Worm (Caenorhabditis elegans) whole organism, L3 larva: ENCODE measurements around the gene Y75B8A.28.

ENCODE experiments used
- R02D3.7 ChIP-seq: fragments of 150-350 bp; optimal IDR thresholded peaks from 2 replicates; lab custom pipeline; 2014; ENCODE audit warnings: missing biosample characterization, missing genetic modification characterization
- ZK546.5 ChIP-seq: sonication (generic microtip); optimal IDR thresholded peaks from 2 replicates; lab custom pipeline; 2017; ENCODE audit warnings: missing biosample characterization, missing genetic modification characterization
- ama-1 ChIP-seq: fragments of 150-350 bp; optimal IDR thresholded peaks from 2 replicates; lab custom pipeline; 2018
- egl-5 ChIP-seq: fragments of 150-350 bp; optimal IDR thresholded peaks from 2 replicates; lab custom pipeline; 2017; ENCODE audit warnings: missing biosample characterization, missing genetic modification reagents, missing genetic modification characterization, inconsistent platforms
- elt-1 ChIP-seq: fragments of 150-350 bp; optimal IDR thresholded peaks from 2 replicates; lab custom pipeline; 2014; ENCODE audit warnings: missing biosample characterization, missing genetic modification characterization
- elt-2 ChIP-seq: sonication (generic microtip); optimal IDR thresholded peaks from 2 replicates; lab custom pipeline; 2016; ENCODE audit warnings: missing genetic modification reagents, mild to moderate bottlenecking, missing genetic modification characterization, missing compliant biosample characterization
- fkh-10 ChIP-seq: sonication (generic microtip); optimal IDR thresholded peaks from 2 replicates; lab custom pipeline; 2017; ENCODE audit warnings: missing biosample characterization, missing genetic modification reagents, missing genetic modification characterization
- fkh-2 ChIP-seq: fragments of 150-350 bp; optimal IDR thresholded peaks from 2 replicates; lab custom pipeline; 2014; ENCODE audit warnings: missing biosample characterization, missing genetic modification reagents, missing genetic modification characterization
- fos-1 ChIP-seq: fragments of 150-350 bp; optimal IDR thresholded peaks from 2 replicates; lab custom pipeline; 2014; ENCODE audit warnings: missing biosample characterization, missing genetic modification characterization
- hmg-11 ChIP-seq: sonication (generic microtip); optimal IDR thresholded peaks from 2 replicates; lab custom pipeline; 2016; ENCODE audit warnings: missing genetic modification characterization, missing compliant biosample characterization
- jun-1 ChIP-seq: fragments of 150-350 bp; optimal IDR thresholded peaks from 2 replicates; lab custom pipeline; 2014; ENCODE audit warnings: missing biosample characterization, missing genetic modification reagents, missing genetic modification characterization
- lin-15B ChIP-seq: fragments of 150-350 bp; optimal IDR thresholded peaks from 2 replicates; lab custom pipeline; 2014; ENCODE audit warnings: missing biosample characterization, missing genetic modification characterization
- lin-39 ChIP-seq: fragments of 150-350 bp; optimal IDR thresholded peaks from 2 replicates; lab custom pipeline; 2018; ENCODE audit warnings: missing biosample characterization, missing genetic modification reagents, missing genetic modification characterization
- lsy-12 ChIP-seq: sonication (generic microtip); optimal IDR thresholded peaks from 2 replicates; lab custom pipeline; 2016; ENCODE audit warnings: mild to moderate bottlenecking, missing genetic modification characterization, missing compliant biosample characterization
- nfya-1 ChIP-seq: sonication (generic microtip); optimal IDR thresholded peaks from 2 replicates; lab custom pipeline; 2017; ENCODE audit warnings: missing genetic modification characterization, mild to moderate bottlenecking, missing compliant biosample characterization, antibody characterized with exemption, moderate library complexity; ENCODE audit not compliant: insufficient read depth
- nhr-23 ChIP-seq: fragments of 150-350 bp; optimal IDR thresholded peaks from 2 replicates; lab custom pipeline; 2014; ENCODE audit warnings: missing biosample characterization, missing genetic modification reagents, missing genetic modification characterization
- nhr-25 ChIP-seq: sonication (generic microtip); optimal IDR thresholded peaks from 2 replicates; lab custom pipeline; 2017; ENCODE audit warnings: missing biosample characterization, missing genetic modification characterization
- nhr-28 ChIP-seq: fragments of 150-350 bp; optimal IDR thresholded peaks from 2 replicates; lab custom pipeline; 2014; ENCODE audit warnings: missing biosample characterization, missing genetic modification characterization
- nhr-43 ChIP-seq: sonication (generic microtip); optimal IDR thresholded peaks from 2 replicates; lab custom pipeline; 2016; ENCODE audit warnings: mild to moderate bottlenecking, missing genetic modification characterization, missing compliant biosample characterization; ENCODE audit not compliant: poor library complexity, severe bottlenecking
- nhr-67 ChIP-seq: fragments of 150-350 bp; optimal IDR thresholded peaks from 2 replicates; lab custom pipeline; 2014; ENCODE audit warnings: missing biosample characterization, missing genetic modification characterization
- nhr-76 ChIP-seq: fragments of 150-350 bp; sonication (generic microtip); optimal IDR thresholded peaks from 5 replicates; lab custom pipeline; 2014; ENCODE audit warnings: missing biosample characterization, missing genetic modification characterization
- nhr-77 ChIP-seq: fragments of 150-350 bp; optimal IDR thresholded peaks from 2 replicates; lab custom pipeline; 2014; ENCODE audit warnings: missing biosample characterization, missing genetic modification characterization
- pha-4 ChIP-seq: fragments of 150-350 bp; optimal IDR thresholded peaks from 2 replicates; lab custom pipeline; 2014; ENCODE audit warnings: missing biosample characterization, missing genetic modification reagents, missing genetic modification characterization
- pqm-1 ChIP-seq: fragments of 150-350 bp; optimal IDR thresholded peaks from 2 replicates; lab custom pipeline; 2017; ENCODE audit warnings: missing biosample characterization, missing genetic modification characterization, inconsistent platforms
- sea-2 ChIP-seq: fragments of 150-350 bp; sonication (generic microtip); optimal IDR thresholded peaks from 4 replicates; lab custom pipeline; 2014; ENCODE audit warnings: missing biosample characterization, missing genetic modification reagents, missing genetic modification characterization
- skn-1 ChIP-seq: fragments of 150-350 bp; optimal IDR thresholded peaks from 2 replicates; lab custom pipeline; 2014; ENCODE audit warnings: missing biosample characterization, missing genetic modification characterization
- tbx-2 ChIP-seq: sonication (generic microtip); optimal IDR thresholded peaks from 2 replicates; lab custom pipeline; 2016; ENCODE audit warnings: mild to moderate bottlenecking, missing genetic modification characterization, missing compliant biosample characterization
- unc-39 ChIP-seq: sonication (generic microtip); optimal IDR thresholded peaks from 4 replicates; lab custom pipeline; 2017; ENCODE audit warnings: missing biosample characterization, missing genetic modification characterization
- ztf-11 ChIP-seq: fragments of 150-350 bp; optimal IDR thresholded peaks from 2 replicates; lab custom pipeline; 2014; ENCODE audit warnings: missing biosample characterization, missing genetic modification characterization
- ztf-4 ChIP-seq: fragments of 150-350 bp; optimal IDR thresholded peaks from 2 replicates; lab custom pipeline; 2014; ENCODE audit warnings: missing biosample characterization, missing genetic modification characterization

Gene Y75B8A.28

DNA sequence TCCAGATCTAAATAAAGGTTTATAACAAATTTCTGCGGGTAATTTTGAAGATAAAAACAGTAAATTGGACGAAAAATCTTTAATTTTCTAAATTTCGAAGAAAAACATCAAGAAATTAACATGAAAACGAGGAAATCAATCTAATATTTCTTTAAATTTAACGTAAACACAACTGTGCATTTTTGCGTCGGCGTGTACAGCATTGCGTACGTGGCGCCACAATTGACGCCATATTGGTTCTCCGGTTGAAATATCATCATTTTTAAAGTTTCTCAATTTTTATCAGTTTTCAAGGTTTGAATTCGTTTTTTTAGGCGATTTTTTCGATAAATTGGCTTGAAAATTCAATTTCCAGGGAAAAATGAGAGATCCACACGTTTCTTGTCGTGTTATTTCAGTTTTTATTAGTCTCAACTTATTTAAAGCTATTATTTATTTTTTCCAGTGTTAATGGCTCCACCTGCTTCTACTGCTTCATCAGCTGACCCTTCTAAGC lies 51.2 kb downstream of the Y75B8A.28 start, which contains the start of gene rpt-6:
Gene rpt-6 (plus strand): TSS at position 446 of the 496 bp plus-strand sequence.
- TF ChIP-seq nhr-76 (tag; lab: Kevin White, UChicago), result no peak
- peak; percentile 22 for TF ChIP-seq jun-1 (tag; lab: Kevin White, UChicago)
- TF ChIP-seq nhr-43 (tag; lab: Kevin White, UChicago), result peak; percentile 64
- TF ChIP-seq lin-39 (tag; lab: Kevin White, UChicago), result no peak
- no peak for TF ChIP-seq sea-2
- TF ChIP-seq egl-5, result no peak
- TF ChIP-seq lsy-12 (tag; lab: Kevin White, UChicago), result peak; percentile 43
- peak; percentile 53 for TF ChIP-seq nhr-23 (tag; lab: Kevin White, UChicago)
- peak; percentile 97 for TF ChIP-seq skn-1 (tag; lab: Kevin White, UChicago)
- peak; percentile 62 for TF ChIP-seq nfya-1 (tag; lab: Kevin White, UChicago)
- TF ChIP-seq pha-4 (tag; lab: Kevin White, UChicago), result peak; percentile 50
- TF ChIP-seq ama-1 (lab: Kevin White, UChicago), result peak; percentile 34
- TF ChIP-seq ztf-4 (tag; lab: Kevin White, UChicago), result no peak
- peak; percentile 63 for TF ChIP-seq lin-15B
- peak; percentile 32 for TF ChIP-seq hmg-11 (tag; lab: Kevin White, UChicago)
- peak; percentile 1 for TF ChIP-seq elt-2 (tag; lab: Kevin White, UChicago)
- TF ChIP-seq nhr-25 (tag; lab: Kevin White, UChicago), result peak; percentile 10

DNA sequence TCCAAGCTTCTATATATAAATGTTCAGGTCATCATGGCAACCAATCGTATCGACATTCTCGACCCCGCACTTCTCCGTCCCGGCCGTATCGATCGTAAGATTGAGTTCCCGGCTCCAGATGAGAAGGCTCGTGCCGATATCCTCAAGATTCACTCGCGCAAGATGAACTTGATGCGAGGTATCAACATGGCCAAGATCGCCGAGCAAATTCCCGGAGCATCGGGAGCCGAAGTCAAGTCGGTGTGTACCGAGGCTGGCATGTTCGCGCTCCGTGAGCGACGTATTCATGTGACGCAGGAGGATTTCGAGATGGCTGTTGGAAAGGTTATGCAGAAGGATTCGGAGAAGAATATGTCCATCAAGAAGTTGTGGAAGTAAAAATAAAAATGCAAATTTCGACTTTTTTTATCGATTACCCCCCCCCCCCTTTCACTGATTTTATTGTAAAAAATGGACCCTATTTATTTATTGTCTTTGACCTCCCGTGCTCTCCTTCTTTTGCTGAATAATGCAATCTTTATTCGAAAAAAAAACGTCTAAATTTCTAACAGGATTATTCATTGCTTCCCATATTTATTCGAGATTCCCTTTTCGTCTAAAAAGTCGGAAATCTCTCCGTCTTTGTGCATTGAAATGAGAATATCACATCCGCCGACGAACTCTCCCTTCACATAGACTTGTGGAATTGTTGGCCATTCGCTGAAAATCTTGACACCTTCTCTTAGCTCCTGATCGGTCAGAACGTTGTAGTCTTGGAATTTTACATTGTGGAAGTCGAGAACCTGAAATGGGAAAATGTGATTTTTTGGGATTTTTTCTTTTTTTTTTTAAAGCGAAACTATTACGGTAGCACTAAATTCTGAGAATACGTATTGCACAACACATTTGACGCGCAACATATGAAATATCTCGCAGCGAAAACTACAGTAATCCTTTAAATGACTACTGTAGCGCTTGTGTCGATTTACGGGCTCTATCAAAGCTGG lies 53.5 kb downstream of the Y75B8A.28 start:
- no peak for TF ChIP-seq nhr-28
- no peak for TF ChIP-seq nhr-76 (tag; lab: Kevin White, UChicago)
- TF ChIP-seq fos-1, result no peak
- TF ChIP-seq pqm-1 (tag; lab: Kevin White, UChicago), result no peak
- TF ChIP-seq fkh-2, result no peak
- TF ChIP-seq sea-2, result no peak
- TF ChIP-seq fkh-10 (GFP tag; lab: Kevin White, UChicago), result no peak
- TF ChIP-seq R02D3.7 (tag; lab: Kevin White, UChicago), result no peak
- no peak for TF ChIP-seq nhr-67 (tag; lab: Kevin White, UChicago)
- no peak for TF ChIP-seq unc-39 (tag; lab: Kevin White, UChicago)
- TF ChIP-seq nfya-1 (tag; lab: Kevin White, UChicago), result no peak
- no peak for TF ChIP-seq tbx-2
- TF ChIP-seq elt-2 (tag; lab: Kevin White, UChicago), result no peak
- TF ChIP-seq egl-5, result no peak
- no peak for TF ChIP-seq ztf-11
- no peak for TF ChIP-seq elt-1 (tag; lab: Kevin White, UChicago)

DNA sequence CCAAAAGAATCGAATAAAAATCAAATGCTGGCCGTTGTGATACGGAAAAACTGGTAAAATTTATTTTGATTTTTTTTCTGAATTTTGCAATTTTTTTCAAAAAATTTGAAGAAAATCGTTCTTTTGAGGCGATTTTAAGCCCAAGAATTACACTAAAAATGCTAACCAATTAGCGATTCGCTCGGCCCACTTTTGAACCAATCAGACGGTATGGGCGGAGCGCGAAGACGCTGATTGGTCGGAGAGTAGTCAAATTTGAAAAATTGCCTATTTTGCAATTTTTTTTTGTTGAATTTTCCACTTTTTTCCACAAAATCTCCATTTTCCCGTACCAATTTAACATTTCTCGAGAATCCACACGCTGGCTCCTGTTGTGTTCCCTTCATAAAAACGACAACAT lies 54.4 kb downstream of the Y75B8A.28 start:
- TF ChIP-seq pqm-1 (tag; lab: Kevin White, UChicago) (no peak), nhr-67 (tag; lab: Kevin White, UChicago) (no peak), ZK546.5 (tag; lab: Kevin White, UChicago) (no peak), sea-2 (no peak), nhr-77 (tag; lab: Kevin White, UChicago) (no peak), ztf-4 (tag; lab: Kevin White, UChicago) (no peak), nfya-1 (tag; lab: Kevin White, UChicago) (peak; percentile 88), elt-2 (tag; lab: Kevin White, UChicago) (no peak), ztf-11 (no peak)
- TF ChIP-seq, all 47 proteins: peak for 1
